Worm (Caenorhabditis elegans): ENCODE data around the gene arl-1.

ce11 chrII:8611330-8611729, 29.5 kb downstream of the arl-1 start:
- no peak for TF ChIP-seq tbx-2 (tag; optimal IDR thresholded peaks at IDR 0.05)
- TF ChIP-seq skn-1 (tag; optimal IDR thresholded peaks at IDR 0.05), result no peak
- TF ChIP-seq nhr-23 (tag; optimal IDR thresholded peaks at IDR 0.05), result no peak
